Worm (Caenorhabditis elegans): ENCODE results near the gene best-24.

best-24 gene

DNA sequence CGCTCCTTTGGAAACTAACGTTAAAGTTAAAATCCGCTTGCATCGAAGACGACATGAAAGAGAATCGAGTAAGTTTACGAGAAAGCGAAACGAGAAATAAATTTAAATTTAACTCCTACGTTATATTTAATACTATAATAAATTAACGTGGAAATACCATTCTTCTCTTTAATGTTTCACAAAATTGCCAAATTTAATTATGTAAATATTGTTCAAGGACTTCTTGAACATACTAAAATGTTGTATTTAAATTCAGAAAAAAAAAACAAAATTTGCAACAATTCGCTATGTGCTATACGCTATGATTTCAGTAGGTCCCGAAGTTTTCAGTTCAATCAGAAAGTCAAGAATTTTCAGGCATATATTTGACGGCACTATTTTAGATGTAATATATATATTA lies 3.9 kb upstream of the best-24 start, which contains the start of gene ZK688.10:
ZK688.10 (minus strand) TSS at position 101 of the 400 bp plus-strand sequence.
- TF ChIP-seq hlh-26 (GFP tag; conservative IDR thresholded peaks at IDR 0.05) (no peak), cebp-1 (GFP tag; IDR thresholded peaks at IDR 0.05) (no peak), cebp-1 (tag; optimal IDR thresholded peaks at IDR 0.05) (no peak), ztf-25 (GFP tag; IDR thresholded peaks at IDR 0.05) (no peak), attf-3 (GFP tag; conservative IDR thresholded peaks at IDR 0.05) (no peak), hrde-1 (tag; optimal IDR thresholded peaks at IDR 0.05; ENCODE audit: borderline replicate concordance) (no peak), B0035.1 (tag; optimal IDR thresholded peaks at IDR 0.05) (no peak), Y95B8A.8 (GFP tag; IDR thresholded peaks at IDR 0.05) (no peak), hmg-1.2 (GFP tag; IDR thresholded peaks at IDR 0.05) (no peak), Y53F4B.3 (GFP tag; IDR thresholded peaks at IDR 0.05) (no peak), Y53G8AR.9 (GFP tag; conservative IDR thresholded peaks at IDR 0.05) (no peak), mcd-1 (GFP tag; IDR thresholded peaks at IDR 0.05) (no peak), let-526 (GFP tag; IDR thresholded peaks at IDR 0.05) (no peak), tbp1 (GFP tag; optimal IDR thresholded peaks at IDR 0.05) (no peak), Y67H2A.10 (GFP tag; conservative IDR thresholded peaks at IDR 0.05) (no peak), T26A5.8 (tag; optimal IDR thresholded peaks at IDR 0.05) (no peak), akir-1 (GFP tag; optimal IDR thresholded peaks at IDR 0.05) (no peak)

- TF ChIP-seq aptf-2 (GFP tag; conservative IDR thresholded peaks at IDR 0.05) (no peak), somi-1 (GFP tag; optimal IDR thresholded peaks at IDR 0.05) (peak; percentile 19)
These were observed 3.1 kb upstream of the best-24 start for ce11 chrIII:7897733-7898132.

- TF ChIP-seq ceh-27 (GFP tag; optimal IDR thresholded peaks at IDR 0.05) (no peak), snpc-1.3 (tag; optimal IDR thresholded peaks at IDR 0.05; ENCODE audit: insufficient read depth) (no peak), attf-6 (GFP tag; IDR thresholded peaks at IDR 0.05) (no peak), bed-1 (GFP tag; IDR thresholded peaks at IDR 0.05) (no peak), somi-1 (GFP tag; optimal IDR thresholded peaks at IDR 0.05) (no peak), aptf-3 (GFP tag; IDR thresholded peaks at IDR 0.05) (no peak), bed-2 (GFP tag; IDR thresholded peaks at IDR 0.05) (no peak), snpc-4 (GFP tag; optimal IDR thresholded peaks at IDR 0.05) (no peak), snpc-4 (tag; optimal IDR thresholded peaks at IDR 0.05) (no peak), B0336.3 (GFP tag; IDR thresholded peaks at IDR 0.05) (no peak), B0261.1 (tag; optimal IDR thresholded peaks at IDR 0.05) (no peak), T07F8.4 (tag; optimal IDR thresholded peaks at IDR 0.05) (no peak), F57C9.4 (tag; optimal IDR thresholded peaks at IDR 0.05) (no peak), nfya-1 (tag; optimal IDR thresholded peaks at IDR 0.05; ENCODE audit: borderline replicate concordance, insufficient read depth) (no peak), T26A5.8 (tag; optimal IDR thresholded peaks at IDR 0.05) (no peak)
These were observed 2.6 kb downstream of the best-24 start for ce11 chrIII:7903427-7903826.

ce11 chrIII:7907515-7907914 lies 6.7 kb downstream of the best-24 start, which contains the start of gene pcp-5:
Gene pcp-5, minus strand, starts transcription at chrIII:7907615.
- TF ChIP-seq T26A5.8 (tag; optimal IDR thresholded peaks at IDR 0.05) (no peak), bed-2 (GFP tag; IDR thresholded peaks at IDR 0.05) (no peak), hlh-12 (tag; optimal IDR thresholded peaks at IDR 0.05) (no peak), egl-18 (GFP tag; IDR thresholded peaks at IDR 0.05) (no peak), Y79H2A.3 (GFP tag; conservative IDR thresholded peaks at IDR 0.05) (no peak), fkh-3 (tag; optimal IDR thresholded peaks at IDR 0.05) (no peak), ceh-40 (GFP tag; IDR thresholded peaks at IDR 0.05) (no peak), cebp-2 (GFP tag; IDR thresholded peaks at IDR 0.05) (no peak), lin-54 (GFP tag; optimal IDR thresholded peaks at IDR 0.05) (no peak), lir-1 (GFP tag; conservative IDR thresholded peaks at IDR 0.05) (no peak), him-1 (tag; optimal IDR thresholded peaks at IDR 0.05) (no peak), F33H1.4 (GFP tag; IDR thresholded peaks at IDR 0.05) (no peak), Y56A3A.18 (GFP tag; IDR thresholded peaks at IDR 0.05) (no peak)

All from whole organism, young adult.